Fruit fly (Drosophila melanogaster) whole organism, embryonic: Measurements from ENCODE around the gene Dic61B.

Experiments
- ATbp ChIP-seq: fragments of 200-800 bp; sonication (Bioruptor generic); optimal IDR thresholded peaks from 2 replicates; lab custom pipeline; 2017; ENCODE audit warnings: missing biosample characterization, mild to moderate bottlenecking, missing genetic modification characterization, missing genetic modification reagents
- Aef1 ChIP-seq: fragments of 200-800 bp; sonication (Bioruptor generic); IDR thresholded peaks from 3 replicates; pipeline ENCODE4 v1.3.6; 2022; ENCODE audit warnings: missing biosample characterization, missing genetic modification characterization
- CG11093 ChIP-seq: fragments of 200-800 bp; sonication (Bioruptor generic); IDR thresholded peaks from 3 replicates; pipeline ENCODE4 v1.3.6; 2022; ENCODE audit warnings: missing biosample characterization, missing genetic modification characterization
- CG12769 ChIP-seq: fragments of 200-800 bp; sonication (Bioruptor generic); optimal IDR thresholded peaks from 2 replicates; lab custom pipeline; 2019; ENCODE audit warnings: missing biosample characterization, mild to moderate bottlenecking, missing genetic modification characterization, moderate library complexity
- CG14050 ChIP-seq: fragments of 200-800 bp; sonication (Bioruptor generic); IDR thresholded peaks from 3 replicates; pipeline ENCODE4 v1.3.6; 2022; ENCODE audit warnings: missing biosample characterization, missing genetic modification characterization
- CG17385 ChIP-seq: fragments of 200-800 bp; sonication (Bioruptor generic); optimal IDR thresholded peaks from 3 replicates; lab custom pipeline; 2018; ENCODE audit warnings: missing biosample characterization, mild to moderate bottlenecking, missing genetic modification characterization
- CG17912 ChIP-seq: fragments of 200-800 bp; sonication (Bioruptor generic); optimal IDR thresholded peaks from 2 replicates; lab custom pipeline; 2018; ENCODE audit warnings: missing biosample characterization, mild to moderate bottlenecking, missing genetic modification characterization
- CG18599 ChIP-seq: fragments of 200-800 bp; sonication (Bioruptor generic); optimal IDR thresholded peaks from 3 replicates; lab custom pipeline; 2017; ENCODE audit warnings: missing biosample characterization, missing genetic modification characterization, mild to moderate bottlenecking, moderate library complexity, missing genetic modification reagents
- CG18764 ChIP-seq: fragments of 200-800 bp; sonication (Bioruptor generic); optimal IDR thresholded peaks from 3 replicates; lab custom pipeline; 2016; ENCODE audit warnings: missing biosample characterization, missing genetic modification characterization
- CG30020 ChIP-seq: fragments of 200-800 bp; optimal IDR thresholded peaks from 2 replicates; lab custom pipeline; 2019; ENCODE audit warnings: missing biosample characterization, mild to moderate bottlenecking, missing genetic modification characterization, moderate library complexity
- CG31224 ChIP-seq: fragments of 200-800 bp; sonication (Bioruptor generic); IDR thresholded peaks from 2 replicates; pipeline ENCODE4 v1.3.6; 2022; ENCODE audit warnings: missing biosample characterization, missing genetic modification characterization
- CG31441 ChIP-seq: fragments of 200-800 bp; sonication (Bioruptor generic); IDR thresholded peaks from 2 replicates; pipeline ENCODE4 v1.3.6; 2022; ENCODE audit warnings: missing biosample characterization, missing genetic modification characterization
- CG34376 ChIP-seq: fragments of 200-800 bp; sonication (Bioruptor generic); optimal IDR thresholded peaks from 2 replicates; lab custom pipeline; 2018; ENCODE audit warnings: missing biosample characterization, mild to moderate bottlenecking, missing genetic modification characterization
- CG3838 ChIP-seq: fragments of 200-800 bp; sonication (Bioruptor generic); optimal IDR thresholded peaks from 3 replicates; lab custom pipeline; 2016; ENCODE audit warnings: missing biosample characterization, missing genetic modification characterization
- CG3995 ChIP-seq: fragments of 200-800 bp; sonication (Bioruptor generic); optimal IDR thresholded peaks from 3 replicates; lab custom pipeline; 2016; ENCODE audit warnings: missing biosample characterization, missing genetic modification characterization
- CG4328 ChIP-seq: fragments of 200-800 bp; sonication (Bioruptor generic); optimal IDR thresholded peaks from 3 replicates; lab custom pipeline; 2017; ENCODE audit warnings: missing biosample characterization, missing genetic modification reagents, missing genetic modification characterization
- CG43689 ChIP-seq: fragments of 200-800 bp; sonication (Bioruptor generic); IDR thresholded peaks from 2 replicates; pipeline ENCODE4 v1.3.6; 2022; ENCODE audit warnings: missing biosample characterization, missing genetic modification characterization
- CG8290 ChIP-seq, 3 experiments: fragments of 200-800 bp; sonication (Bioruptor generic); optimal IDR thresholded peaks; 2 replicates each; lab custom pipeline; 2016 to 2019; ENCODE audit warnings: missing biosample characterization in 3 of 3, missing genetic modification characterization in 3 of 3, mild to moderate bottlenecking in 2 of 3, moderate library complexity in 1 of 3
- CG8388 ChIP-seq: fragments of 200-800 bp; sonication (Bioruptor generic); optimal IDR thresholded peaks from 2 replicates; lab custom pipeline; 2019; ENCODE audit warnings: missing biosample characterization, mild to moderate bottlenecking, missing genetic modification characterization, moderate library complexity
- CG9932 ChIP-seq: fragments of 200-800 bp; sonication (Bioruptor generic); IDR thresholded peaks from 2 replicates; pipeline ENCODE4 v1.3.6; 2022; ENCODE audit warnings: missing biosample characterization, missing genetic modification characterization
- Drgx ChIP-seq: fragments of 200-800 bp; sonication (Bioruptor generic); IDR thresholded peaks from 2 replicates; pipeline ENCODE4 v1.3.6; 2022; ENCODE audit warnings: missing biosample characterization, missing genetic modification characterization
- Eip74EF ChIP-seq, 2 experiments: fragments of 200-800 bp in 1 of 2; fragments of >200 bp in 1 of 2; sonication (Bioruptor generic) in 1 of 2; optimal IDR thresholded peaks; 2 replicates each; lab custom pipeline; 2017 to 2019; ENCODE audit warnings: missing biosample characterization in 2 of 2, missing genetic modification characterization in 2 of 2, mild to moderate bottlenecking in 1 of 2, moderate library complexity in 1 of 2
- Fer2 ChIP-seq: fragments of 200-800 bp; sonication (Bioruptor generic); optimal IDR thresholded peaks from 2 replicates; lab custom pipeline; 2018; ENCODE audit warnings: missing biosample characterization, mild to moderate bottlenecking, missing genetic modification characterization, moderate library complexity
- H15 ChIP-seq: fragments of 200-800 bp; sonication (Bioruptor generic); IDR thresholded peaks from 3 replicates; pipeline ENCODE4 v1.3.6; 2022; ENCODE audit warnings: missing biosample characterization, missing genetic modification characterization
- H2.0 ChIP-seq: fragments of 200-800 bp; sonication (Bioruptor generic); IDR thresholded peaks from 2 replicates; pipeline ENCODE4 v1.3.6; 2022; ENCODE audit warnings: missing biosample characterization, missing genetic modification characterization
- Jarid2 ChIP-seq: fragments of 200-800 bp; sonication (Bioruptor generic); optimal IDR thresholded peaks from 3 replicates; lab custom pipeline; 2017; ENCODE audit warnings: mild to moderate bottlenecking, missing biosample characterization, missing genetic modification reagents, missing genetic modification characterization
- Lpt ChIP-seq: fragments of >200 bp; optimal IDR thresholded peaks from 2 replicates; lab custom pipeline; 2018; ENCODE audit warnings: missing biosample characterization, missing genetic modification characterization
- Sry-δ ChIP-seq: fragments of 200-800 bp; sonication (Bioruptor generic); optimal IDR thresholded peaks from 2 replicates; lab custom pipeline; 2016; ENCODE audit warnings: missing biosample characterization, missing genetic modification characterization
- Tbp ChIP-seq: fragments of >200 bp; optimal IDR thresholded peaks from 2 replicates; lab custom pipeline; 2018; ENCODE audit warnings: missing biosample characterization, missing genetic modification characterization
- Vsx1 ChIP-seq: fragments of 200-800 bp; sonication (Bioruptor generic); optimal IDR thresholded peaks from 2 replicates; lab custom pipeline; 2017; ENCODE audit warnings: missing biosample characterization, mild to moderate bottlenecking, missing genetic modification characterization, missing genetic modification reagents
- danr ChIP-seq: fragments of 200-800 bp; sonication (Bioruptor generic); IDR thresholded peaks from 2 replicates; pipeline ENCODE4 v1.3.6; 2022; ENCODE audit warnings: missing biosample characterization, missing genetic modification characterization
- dmrt11E ChIP-seq: fragments of 200-800 bp; sonication (Bioruptor generic); optimal IDR thresholded peaks from 3 replicates; lab custom pipeline; 2018; ENCODE audit warnings: missing biosample characterization, mild to moderate bottlenecking, missing genetic modification characterization, moderate library complexity
- dpn ChIP-seq, 2 experiments: fragments of 200-800 bp; sonication (Bioruptor generic); optimal IDR thresholded peaks; 3 replicates each; lab custom pipeline; 2016; ENCODE audit warnings: missing biosample characterization in 2 of 2, missing genetic modification characterization in 2 of 2
- mirr ChIP-seq: fragments of 200-800 bp; sonication (Bioruptor generic); optimal IDR thresholded peaks from 3 replicates; lab custom pipeline; 2018; ENCODE audit warnings: missing biosample characterization, mild to moderate bottlenecking, missing genetic modification characterization
- mld ChIP-seq: fragments of 200-800 bp; sonication (Bioruptor generic); IDR thresholded peaks from 3 replicates; pipeline ENCODE4 v1.3.6; 2022; ENCODE audit warnings: missing biosample characterization, missing genetic modification characterization; ENCODE audit not compliant: partially characterized antibody
- nerfin-2 ChIP-seq: fragments of 200-800 bp; sonication (Bioruptor generic); IDR thresholded peaks from 2 replicates; pipeline ENCODE4 v1.3.6; 2022; ENCODE audit warnings: missing biosample characterization, missing genetic modification characterization; ENCODE audit not compliant: partially characterized antibody
- nom ChIP-seq: fragments of 200-800 bp; sonication (Bioruptor generic); optimal IDR thresholded peaks from 2 replicates; lab custom pipeline; 2017; ENCODE audit warnings: missing biosample characterization, missing genetic modification characterization, mild to moderate bottlenecking, moderate library complexity, missing genetic modification reagents
- onecut ChIP-seq: fragments of 200-800 bp; sonication (Bioruptor generic); IDR thresholded peaks from 2 replicates; pipeline ENCODE4 v1.3.6; 2022; ENCODE audit warnings: missing biosample characterization, missing genetic modification characterization
- sc ChIP-seq, 3 experiments: fragments of >200 bp in 2 of 3; fragments of 200-800 bp in 1 of 3; sonication (Bioruptor generic) in 1 of 3; optimal IDR thresholded peaks; 2 replicates in 2 of 3; 3 replicates in 1 of 3; lab custom pipeline; 2017; ENCODE audit warnings: mild to moderate bottlenecking in 1 of 3, missing biosample characterization in 1 of 3, missing genetic modification characterization in 1 of 3, missing genetic modification reagents in 1 of 3
- scrt ChIP-seq: fragments of 200-800 bp; sonication (Bioruptor generic); optimal IDR thresholded peaks from 2 replicates; lab custom pipeline; 2018; ENCODE audit warnings: missing biosample characterization, mild to moderate bottlenecking, missing genetic modification characterization, moderate library complexity
- sd ChIP-seq: fragments of 200-800 bp; sonication (Bioruptor generic); optimal IDR thresholded peaks from 3 replicates; lab custom pipeline; 2018; ENCODE audit warnings: missing biosample characterization, mild to moderate bottlenecking, missing genetic modification characterization, moderate library complexity
- shn ChIP-seq: fragments of 200-800 bp; sonication (Bioruptor generic); optimal IDR thresholded peaks from 3 replicates; lab custom pipeline; 2016; ENCODE audit warnings: missing biosample characterization, missing genetic modification characterization
- sima ChIP-seq: fragments of 200-800 bp; sonication (Bioruptor generic); optimal IDR thresholded peaks from 2 replicates; lab custom pipeline; 2016; ENCODE audit warnings: missing biosample characterization, missing genetic modification characterization
- stwl ChIP-seq: fragments of 200-800 bp; sonication (Bioruptor generic); optimal IDR thresholded peaks from 3 replicates; lab custom pipeline; 2018; ENCODE audit warnings: missing biosample characterization, mild to moderate bottlenecking, missing genetic modification characterization, moderate library complexity
- sug ChIP-seq: fragments of 200-800 bp; optimal IDR thresholded peaks from 2 replicates; lab custom pipeline; 2019; ENCODE audit warnings: missing biosample characterization, mild to moderate bottlenecking, missing genetic modification characterization, moderate library complexity
- tin ChIP-seq: fragments of 200-800 bp; sonication (Bioruptor generic); optimal IDR thresholded peaks from 3 replicates; lab custom pipeline; 2016; ENCODE audit warnings: missing biosample characterization, missing genetic modification characterization
- tll ChIP-seq, 2 experiments: fragments of 200-800 bp in 1 of 2; fragments of >200 bp in 1 of 2; sonication (Bioruptor generic) in 1 of 2; optimal IDR thresholded peaks; 2 replicates each; lab custom pipeline; 2017 to 2019; ENCODE audit warnings: missing biosample characterization in 2 of 2, missing genetic modification characterization in 2 of 2, mild to moderate bottlenecking in 1 of 2, moderate library complexity in 1 of 2
- wek ChIP-seq: fragments of 200-800 bp; sonication (Bioruptor generic); optimal IDR thresholded peaks from 3 replicates; lab custom pipeline; 2018; ENCODE audit warnings: missing biosample characterization, mild to moderate bottlenecking, missing genetic modification characterization, moderate library complexity

Gene Dic61B

DNA sequence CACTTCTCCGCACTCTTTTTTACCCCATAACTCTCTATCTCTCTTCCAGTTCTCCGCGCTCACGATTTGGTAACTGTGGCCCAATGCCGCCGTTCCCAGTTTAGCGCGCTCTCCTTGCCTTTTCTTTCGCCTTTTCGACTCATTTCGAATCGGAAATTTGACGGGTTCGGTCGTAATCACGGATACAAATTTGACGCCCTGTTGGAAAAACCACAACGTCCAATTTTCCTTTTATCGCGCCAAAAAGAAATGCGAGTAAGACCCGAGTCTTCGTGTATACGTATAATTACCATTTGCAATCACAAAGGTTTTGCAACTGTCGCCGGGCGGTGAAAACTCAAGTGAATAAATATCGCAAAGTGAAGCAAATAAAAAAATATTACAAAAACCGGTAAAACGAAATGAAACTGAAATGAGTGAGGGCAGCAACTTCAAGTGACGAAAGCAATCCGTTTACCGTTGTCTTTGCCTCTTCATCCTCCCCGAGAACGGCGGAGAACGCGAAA lies 23.0 kb downstream of the Dic61B start, which contains the start of gene Pdk1 (continued):
- TF ChIP-seq nerfin-2 (GFP tag; lab: Robert Waterston, UW) (0 out of 2 replicates have a peak, but pooled peaks have one; percentile 46), CG3838 (no peak), CG3995 (no peak), CG31224 (no peak), dmrt11E (no peak), CG4328 (GFP tag; lab: Kevin White, UChicago) (peak; percentile 41), shn (GFP tag; lab: Kevin White, UChicago) (no peak), Sry-δ (GFP tag; lab: Kevin White, UChicago) (no peak), nom (GFP tag; lab: Kevin White, UChicago) (peak; percentile 72), sima (GFP tag; lab: Kevin White, UChicago) (no peak), scrt (GFP tag; lab: Kevin White, UChicago) (peak; percentile 71), CG17912 (GFP tag; lab: Kevin White, UChicago) (peak; percentile 39), mirr (GFP tag; lab: Kevin White, UChicago) (peak; percentile 13), CG17385 (GFP tag; lab: Kevin White, UChicago) (peak; percentile 40), Eip74EF (GFP tag; optimal IDR thresholded peaks at IDR 0.05; lab: Kevin White, UChicago) (peak in 1 of 2 experiments; percentile 36), wek (GFP tag; lab: Kevin White, UChicago) (peak; percentile 16), Jarid2 (GFP tag; lab: Kevin White, UChicago) (peak; percentile 98), mld (GFP tag; lab: Robert Waterston, UW) (peak; percentile 32; the same call in 1 of the 3 replicates), sug (peak; percentile 29), CG31441 (GFP tag; lab: Robert Waterston, UW) (no peak; the same call in 1 of the 2 replicates), H2.0 (GFP tag; lab: Robert Waterston, UW) (no peak), Fer2 (no peak), onecut (GFP tag; lab: Robert Waterston, UW) (peak; percentile 45; the same call in 1 of the 2 replicates), CG18599 (GFP tag; lab: Kevin White, UChicago) (peak; percentile 27), ATbp (GFP tag; lab: Kevin White, UChicago) (no peak), CG30020 (tag; lab: Kevin White, UChicago) (no peak), CG8290 (GFP tag; optimal IDR thresholded peaks at IDR 0.05; lab: Kevin White, UChicago) (no peak), CG8290 (tag; optimal IDR thresholded peaks at IDR 0.05; lab: Kevin White, UChicago) (peak in 1 of 2 experiments; percentile 70), CG12769 (tag; lab: Kevin White, UChicago) (peak; percentile 83), CG8388 (GFP tag; lab: Kevin White, UChicago) (no peak), CG14050 (GFP tag; lab: Robert Waterston, UW) (no peak), stwl (peak; percentile 4), CG9932 (no peak), Tbp (no peak), CG34376 (peak; percentile 72), sc (optimal IDR thresholded peaks at IDR 0.05; lab: Kevin White, UChicago) (no peak), sc (GFP tag; optimal IDR thresholded peaks at IDR 0.05; lab: Kevin White, UChicago) (no peak), Drgx (GFP tag; lab: Robert Waterston, UW) (0 out of 2 replicates have a peak, but pooled peaks have one; percentile 28), CG11093 (GFP tag; lab: Robert Waterston, UW) (no peak), tin (GFP tag; lab: Kevin White, UChicago) (no peak), Lpt (GFP tag; lab: Kevin White, UChicago) (no peak), sd (peak; percentile 91), tll (GFP tag; optimal IDR thresholded peaks at IDR 0.05; lab: Kevin White, UChicago) (peak in 1 of 2 experiments; percentile 35), H15 (GFP tag; lab: Robert Waterston, UW) (no peak), CG43689 (GFP tag; lab: Robert Waterston, UW) (no peak), Aef1 (GFP tag; lab: Robert Waterston, UW) (no peak), danr (GFP tag; lab: Robert Waterston, UW) (no peak), Vsx1 (GFP tag; lab: Kevin White, UChicago) (no peak), CG18764 (GFP tag; lab: Kevin White, UChicago) (no peak), dpn (GFP tag; optimal IDR thresholded peaks at IDR 0.05; lab: Kevin White, UChicago) (peak in 1 of 2 experiments; percentile 31)
